Fruit fly (Drosophila melanogaster) whole organism, embryonic: Measurements from ENCODE around the gene CG14015.
A peak's percentile ranks its signal among the peaks of the same experiment; 100 is the strongest.

Experiments used
- BEAF-32 ChIP-seq: fragments of 200-800 bp; sonication (Bioruptor generic); optimal IDR thresholded peaks from 3 replicates; lab custom pipeline; 2017; ENCODE audit warnings: missing biosample characterization, missing genetic modification characterization, mild to moderate bottlenecking, moderate library complexity, missing genetic modification reagents
- CG10431 ChIP-seq: fragments of 200-800 bp; sonication (Bioruptor generic); optimal IDR thresholded peaks from 3 replicates; lab custom pipeline; 2018; ENCODE audit warnings: missing biosample characterization, mild to moderate bottlenecking, missing genetic modification characterization
- CG11247 ChIP-seq: fragments of 200-800 bp; sonication (Bioruptor generic); IDR thresholded peaks from 2 replicates; pipeline ENCODE4 v1.3.6; 2022; ENCODE audit warnings: missing biosample characterization, missing genetic modification characterization
- CG13287 ChIP-seq: fragments of 200-800 bp; sonication (Bioruptor generic); IDR thresholded peaks from 2 replicates; pipeline ENCODE4 v1.3.6; 2022; ENCODE audit warnings: missing biosample characterization, missing genetic modification characterization; ENCODE audit not compliant: partially characterized antibody
- CG14441 ChIP-seq: fragments of 200-800 bp; sonication (Bioruptor generic); IDR thresholded peaks from 2 replicates; pipeline ENCODE4 v1.3.6; 2022; ENCODE audit warnings: missing biosample characterization, missing genetic modification characterization
- CG17359 ChIP-seq: fragments of 200-800 bp; sonication (Bioruptor generic); optimal IDR thresholded peaks from 3 replicates; lab custom pipeline; 2018; ENCODE audit warnings: missing biosample characterization, mild to moderate bottlenecking, missing genetic modification characterization, moderate library complexity
- CG4404 ChIP-seq: fragments of 200-800 bp; sonication (Bioruptor generic); IDR thresholded peaks from 2 replicates; pipeline ENCODE4 v1.3.6; 2022; ENCODE audit warnings: missing biosample characterization, missing genetic modification characterization
- CG7963 ChIP-seq: fragments of 200-800 bp; sonication (Bioruptor generic); IDR thresholded peaks from 3 replicates; pipeline ENCODE4 v1.3.6; 2022; ENCODE audit warnings: missing biosample characterization, missing genetic modification characterization; ENCODE audit not compliant: partially characterized antibody
- CG8281 ChIP-seq: fragments of 200-800 bp; sonication (Bioruptor generic); optimal IDR thresholded peaks from 2 replicates; lab custom pipeline; 2018; ENCODE audit warnings: missing biosample characterization, mild to moderate bottlenecking, missing genetic modification characterization, moderate library complexity
- CG9797 ChIP-seq: fragments of 200-800 bp; sonication (Bioruptor generic); optimal IDR thresholded peaks from 3 replicates; lab custom pipeline; 2018; ENCODE audit warnings: missing biosample characterization, mild to moderate bottlenecking, missing genetic modification characterization
- CG9932 ChIP-seq: fragments of 200-800 bp; sonication (Bioruptor generic); IDR thresholded peaks from 2 replicates; pipeline ENCODE4 v1.3.6; 2022; ENCODE audit warnings: missing biosample characterization, missing genetic modification characterization
- Dbx ChIP-seq: fragments of 200-800 bp; sonication (Bioruptor generic); IDR thresholded peaks from 3 replicates; pipeline ENCODE4 v1.3.6; 2022; ENCODE audit warnings: missing biosample characterization, missing genetic modification characterization
- Dek ChIP-seq: fragments of 200-800 bp; sonication (Bioruptor generic); optimal IDR thresholded peaks from 3 replicates; lab custom pipeline; 2019; ENCODE audit warnings: missing biosample characterization, mild to moderate bottlenecking, missing genetic modification characterization, moderate library complexity
- Dp ChIP-seq: fragments of 200-800 bp; sonication (Bioruptor generic); optimal IDR thresholded peaks from 2 replicates; lab custom pipeline; 2018; ENCODE audit warnings: missing biosample characterization, mild to moderate bottlenecking, missing genetic modification characterization, moderate library complexity
- Dref ChIP-seq: fragments of 200-800 bp; sonication (Bioruptor generic); IDR thresholded peaks from 2 replicates; pipeline ENCODE4 v1.3.6; 2022; ENCODE audit warnings: missing biosample characterization, missing genetic modification characterization
- E2f2 ChIP-seq: fragments of 200-800 bp; sonication (Bioruptor generic); IDR thresholded peaks from 2 replicates; pipeline ENCODE4 v1.3.6; 2022; ENCODE audit warnings: missing biosample characterization, missing genetic modification characterization
- HLHmδ ChIP-seq: fragments of 200-800 bp; sonication (Bioruptor generic); optimal IDR thresholded peaks from 2 replicates; lab custom pipeline; 2018; ENCODE audit warnings: missing biosample characterization, mild to moderate bottlenecking, missing genetic modification characterization, moderate library complexity
- Med ChIP-seq: fragments of 200-800 bp; sonication (Bioruptor generic); peaks from one replicate; lab custom pipeline; 2016; ENCODE audit warnings: missing biosample characterization, missing genetic modification characterization, mild to moderate bottlenecking, inconsistent platforms, moderate library complexity
- NC2α ChIP-seq: fragments of 200-800 bp; sonication (Bioruptor generic); optimal IDR thresholded peaks from 2 replicates; lab custom pipeline; 2016; ENCODE audit warnings: missing biosample characterization, missing genetic modification characterization
- Nf-YB ChIP-seq: fragments of 200-800 bp; sonication (Bioruptor generic); optimal IDR thresholded peaks from 3 replicates; lab custom pipeline; 2019; ENCODE audit warnings: missing biosample characterization, mild to moderate bottlenecking, missing genetic modification characterization, moderate library complexity
- Nf-YC ChIP-seq: fragments of 200-800 bp; optimal IDR thresholded peaks from 3 replicates; lab custom pipeline; 2019; ENCODE audit warnings: missing biosample characterization, mild to moderate bottlenecking, missing genetic modification characterization, moderate library complexity
- PHDP ChIP-seq: fragments of 200-800 bp; sonication (Bioruptor generic); optimal IDR thresholded peaks from 3 replicates; lab custom pipeline; 2018; ENCODE audit warnings: missing biosample characterization, mild to moderate bottlenecking, missing genetic modification characterization, moderate library complexity
- Rfx ChIP-seq: fragments of 200-800 bp; sonication (Bioruptor generic); IDR thresholded peaks from 2 replicates; pipeline ENCODE4 v1.3.6; 2022; ENCODE audit warnings: missing biosample characterization, missing genetic modification characterization
- Stat92E ChIP-seq, 3 experiments: fragments of >200 bp in 2 of 3; fragments of 200-800 bp in 1 of 3; sonication (Bioruptor generic) in 1 of 3; optimal IDR thresholded peaks; 2 replicates each; lab custom pipeline; 2017 to 2019; ENCODE audit warnings: missing biosample characterization in 3 of 3, missing genetic modification characterization in 3 of 3, mild to moderate bottlenecking in 1 of 3, moderate library complexity in 1 of 3
- abd-A ChIP-seq: fragments of 200-800 bp; sonication (Bioruptor generic); optimal IDR thresholded peaks from 3 replicates; lab custom pipeline; 2019; ENCODE audit warnings: missing biosample characterization, mild to moderate bottlenecking, missing genetic modification characterization, moderate library complexity
- danr ChIP-seq: fragments of 200-800 bp; sonication (Bioruptor generic); IDR thresholded peaks from 2 replicates; pipeline ENCODE4 v1.3.6; 2022; ENCODE audit warnings: missing biosample characterization, missing genetic modification characterization
- dati ChIP-seq: fragments of 200-800 bp; sonication (Bioruptor generic); IDR thresholded peaks from 2 replicates; pipeline ENCODE4 v1.3.6; 2022; ENCODE audit warnings: missing biosample characterization, missing genetic modification characterization
- ems ChIP-seq: fragments of 200-800 bp; sonication (Bioruptor generic); optimal IDR thresholded peaks from 3 replicates; lab custom pipeline; 2016; ENCODE audit warnings: missing biosample characterization, missing genetic modification characterization
- ewg ChIP-seq: fragments of 200-800 bp; sonication (Bioruptor generic); optimal IDR thresholded peaks from 3 replicates; lab custom pipeline; 2017; ENCODE audit warnings: mild to moderate bottlenecking, missing biosample characterization, missing genetic modification reagents, missing genetic modification characterization
- gt ChIP-seq: fragments of 200-800 bp; sonication (Bioruptor generic); IDR thresholded peaks from 2 replicates; pipeline ENCODE4 v1.3.6; 2022; ENCODE audit warnings: missing biosample characterization, missing genetic modification characterization
- her ChIP-seq: fragments of 200-800 bp; sonication (Bioruptor generic); optimal IDR thresholded peaks from 2 replicates; lab custom pipeline; 2016; ENCODE audit warnings: missing biosample characterization, missing genetic modification characterization
- jumu ChIP-seq: fragments of 200-800 bp; sonication (Bioruptor generic); optimal IDR thresholded peaks from 3 replicates; lab custom pipeline; 2016; ENCODE audit warnings: missing biosample characterization, missing genetic modification characterization
- maf-S ChIP-seq: fragments of 200-800 bp; sonication (Bioruptor generic); optimal IDR thresholded peaks from 2 replicates; lab custom pipeline; 2016; ENCODE audit warnings: missing biosample characterization, missing genetic modification characterization
- mirr ChIP-seq: fragments of 200-800 bp; sonication (Bioruptor generic); optimal IDR thresholded peaks from 3 replicates; lab custom pipeline; 2018; ENCODE audit warnings: missing biosample characterization, mild to moderate bottlenecking, missing genetic modification characterization
- nerfin-2 ChIP-seq: fragments of 200-800 bp; sonication (Bioruptor generic); IDR thresholded peaks from 2 replicates; pipeline ENCODE4 v1.3.6; 2022; ENCODE audit warnings: missing biosample characterization, missing genetic modification characterization; ENCODE audit not compliant: partially characterized antibody
- nmo ChIP-seq: fragments of 200-800 bp; sonication (Bioruptor generic); optimal IDR thresholded peaks from 2 replicates; lab custom pipeline; 2018; ENCODE audit warnings: missing biosample characterization, mild to moderate bottlenecking, missing genetic modification characterization, moderate library complexity
- nom ChIP-seq: fragments of 200-800 bp; sonication (Bioruptor generic); optimal IDR thresholded peaks from 2 replicates; lab custom pipeline; 2017; ENCODE audit warnings: missing biosample characterization, missing genetic modification characterization, mild to moderate bottlenecking, moderate library complexity, missing genetic modification reagents
- rib ChIP-seq: fragments of 200-800 bp; sonication (Bioruptor generic); IDR thresholded peaks from 2 replicates; pipeline ENCODE4 v1.3.6; 2022; ENCODE audit warnings: missing biosample characterization, missing genetic modification characterization
- sens ChIP-seq: fragments of 200-800 bp; sonication (Bioruptor generic); peaks from one replicate; lab custom pipeline; 2016; ENCODE audit warnings: missing biosample characterization, missing genetic modification characterization
- seq ChIP-seq: fragments of 200-800 bp; sonication (Bioruptor generic); IDR thresholded peaks from 2 replicates; pipeline ENCODE4 v1.3.6; 2022; ENCODE audit warnings: missing biosample characterization, missing genetic modification characterization
- z ChIP-seq: fragments of 200-800 bp; sonication (Bioruptor generic); IDR thresholded peaks from 3 replicates; pipeline ENCODE4 v1.3.6; 2022; ENCODE audit warnings: missing biosample characterization, missing genetic modification characterization

Gene CG14015

DNA sequence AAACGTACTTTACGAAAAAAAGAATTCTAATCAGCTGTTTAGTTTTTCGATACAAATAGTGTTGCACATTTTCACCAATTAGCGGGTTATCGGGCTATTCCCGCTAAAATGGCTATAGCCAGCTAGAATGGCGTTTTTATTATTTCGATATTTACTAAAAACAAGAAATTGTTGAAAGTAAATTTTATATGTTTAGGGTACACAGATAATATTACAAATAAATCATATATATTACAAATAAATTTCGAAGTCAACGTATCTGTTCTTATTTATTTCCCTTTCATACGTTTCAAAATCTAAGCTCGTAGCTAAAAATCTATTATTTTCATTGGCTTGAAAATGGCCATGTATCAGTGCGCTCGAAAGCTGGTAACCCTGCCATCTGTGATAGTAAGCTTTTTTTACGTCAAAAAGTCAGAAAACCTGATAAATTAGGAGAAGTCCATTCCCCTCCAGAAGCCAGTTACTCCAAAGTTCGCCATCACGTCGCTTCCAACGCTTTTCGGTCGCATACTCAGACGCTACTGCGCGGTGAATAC is 19.1 kb downstream of the CG14015 start, which contains the start of the genes CG7382 and cl (continued):
- TF ChIP-seq CG8281 (no peak), CG14441 (no peak; the same call in 1 of the 2 replicates), Stat92E (GFP tag; optimal IDR thresholded peaks at IDR 0.05; lab: Kevin White, UChicago) (peak in 1 of 3 experiments; percentile 24), ems (GFP tag; lab: Kevin White, UChicago) (no peak), Dbx (GFP tag; lab: Robert Waterston, UW) (0 out of 3 replicates have a peak, but pooled peaks have one; percentile 33), Med (peak; percentile 45), danr (no peak), CG4404 (GFP tag; lab: Robert Waterston, UW) (peak; percentile 20; the same call in 1 of the 2 replicates)
- TF ChIP-seq, all 482 proteins: peak for 129

DNA sequence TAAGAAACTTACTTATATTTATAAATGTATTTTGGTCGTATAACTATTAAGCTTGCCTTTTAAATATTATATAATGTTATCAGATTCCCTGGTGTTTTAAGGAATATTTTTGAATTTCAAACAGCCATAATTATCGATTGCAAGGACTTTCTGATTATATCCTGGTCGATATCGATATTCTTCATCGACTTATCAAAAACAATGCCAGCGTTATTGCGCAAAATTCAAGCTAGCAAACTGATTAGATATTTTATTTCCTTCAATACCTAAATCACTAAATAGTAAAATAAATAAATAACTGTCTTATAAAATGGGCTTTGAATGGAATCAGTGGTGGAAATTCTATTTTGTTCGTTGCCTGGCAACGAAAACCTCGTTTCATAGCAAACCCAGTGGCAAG is 21.6 kb downstream of the CG14015 start, which contains the start of gene CG14020:
CG14020 (plus strand) TSS at position 345 of the 400 bp plus-strand sequence.
- peak; percentile 53 for TF ChIP-seq Dref (GFP tag; lab: Robert Waterston, UW)
- no peak for TF ChIP-seq CG9932 (GFP tag; lab: Robert Waterston, UW)
- TF ChIP-seq nmo, result no peak
- TF ChIP-seq Dek, result no peak
- TF ChIP-seq Dp (GFP tag; lab: Kevin White, UChicago), result peak; percentile 45
- no peak for TF ChIP-seq jumu
- peak; percentile 25; the same call in 1 of the 2 replicates for TF ChIP-seq CG13287 (GFP tag; lab: Robert Waterston, UW)
- peak; percentile 6 for TF ChIP-seq BEAF-32 (GFP tag; lab: Kevin White, UChicago)
- TF ChIP-seq gt, result no peak
- TF ChIP-seq sens (GFP tag; lab: Kevin White, UChicago), result peak; percentile 50
- no peak for TF ChIP-seq seq (GFP tag; lab: Robert Waterston, UW)
- TF ChIP-seq Med, result no peak
- TF ChIP-seq Rfx, result no peak
- TF ChIP-seq nerfin-2 (GFP tag; lab: Robert Waterston, UW), result no peak
- TF ChIP-seq PHDP (tag; lab: Kevin White, UChicago), result no peak
- no peak for TF ChIP-seq CG9797 (GFP tag; lab: Kevin White, UChicago)
- TF ChIP-seq E2f2 (GFP tag; lab: Robert Waterston, UW), result peak; percentile 59

DNA sequence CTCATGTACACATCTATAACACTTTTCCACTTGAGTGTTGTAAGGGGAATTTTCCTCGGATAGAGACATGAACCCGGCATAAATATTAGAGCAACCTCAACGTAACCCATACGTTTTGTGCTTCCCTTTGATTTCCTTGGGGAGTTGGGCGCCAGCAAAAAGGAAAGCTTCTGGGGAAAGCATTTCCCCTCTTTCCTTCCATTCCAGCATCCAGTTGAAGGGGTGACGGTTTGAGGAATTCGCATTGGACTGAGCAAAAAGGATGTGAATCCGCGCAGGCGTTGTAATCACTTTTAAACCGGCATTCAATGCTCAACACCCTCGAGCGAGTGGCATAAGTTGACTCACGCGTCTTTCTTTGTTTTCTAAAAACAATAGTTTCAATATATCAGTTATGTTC is 24.1 kb downstream of the CG14015 start:
- peak; percentile 54; the same call in 1 of the 3 replicates for TF ChIP-seq z (GFP tag; lab: Robert Waterston, UW)
- peak; percentile 74 for TF ChIP-seq Nf-YC (tag; lab: Kevin White, UChicago)
- no peak for TF ChIP-seq dati (GFP tag; lab: Robert Waterston, UW)
- TF ChIP-seq NC2α (GFP tag; lab: Kevin White, UChicago), result no peak
- peak; percentile 61 for TF ChIP-seq ewg (GFP tag; lab: Kevin White, UChicago)
- no peak for TF ChIP-seq her (GFP tag; lab: Kevin White, UChicago)
- no peak for TF ChIP-seq CG11247 (GFP tag; lab: Robert Waterston, UW)
- no peak for TF ChIP-seq maf-S (GFP tag; lab: Kevin White, UChicago)
- no peak for TF ChIP-seq CG7963 (GFP tag; lab: Robert Waterston, UW)
- no peak for TF ChIP-seq nom (GFP tag; lab: Kevin White, UChicago)
- peak; percentile 43 for TF ChIP-seq Nf-YB (GFP tag; lab: Kevin White, UChicago)
- no peak for TF ChIP-seq CG10431 (GFP tag; lab: Kevin White, UChicago)
- no peak for TF ChIP-seq CG17359 (tag; lab: Kevin White, UChicago)
- TF ChIP-seq abd-A (tag; lab: Kevin White, UChicago), result peak; percentile 73
- TF ChIP-seq mirr, result no peak
- no peak for TF ChIP-seq rib (GFP tag; lab: Robert Waterston, UW)
- no peak for TF ChIP-seq CG13287 (GFP tag; lab: Robert Waterston, UW)
- no peak for TF ChIP-seq HLHmδ
